Fruit fly (Drosophila melanogaster) whole organism, wandering third instar larva: ENCODE results near the gene lectin-21Ca.

Source experiments
- Abd-B ChIP-seq: fragments of >200 bp; optimal IDR thresholded peaks from 2 replicates; lab custom pipeline; 2017; ENCODE audit warnings: missing biosample characterization, missing genetic modification characterization
- CG32264 ChIP-seq: fragments of 200-800 bp; sonication (Bioruptor generic); optimal IDR thresholded peaks from 2 replicates; lab custom pipeline; 2016; ENCODE audit warnings: missing biosample characterization, missing genetic modification characterization
- CG9705 ChIP-seq: fragments of 200-800 bp; sonication (Bioruptor generic); optimal IDR thresholded peaks from 2 replicates; lab custom pipeline; 2018; ENCODE audit warnings: missing biosample characterization, mild to moderate bottlenecking, missing genetic modification characterization
- Dif ChIP-seq: fragments of 200-275, 200-300 bp; sonication (Bioruptor generic); optimal IDR thresholded peaks from 2 replicates; lab custom pipeline; 2018; ENCODE audit warnings: missing biosample characterization, missing genetic modification characterization; ENCODE audit not compliant: partially characterized antibody
- GATAd ChIP-seq: sonication (Bioruptor generic); optimal IDR thresholded peaks from 2 replicates; lab custom pipeline; 2016; ENCODE audit warnings: missing biosample characterization, missing genetic modification characterization
- HLH106 ChIP-seq: fragments of 200-800 bp; optimal IDR thresholded peaks from 3 replicates; lab custom pipeline; 2019; ENCODE audit warnings: missing biosample characterization, mild to moderate bottlenecking, missing genetic modification characterization, moderate library complexity
- Hnf4 ChIP-seq: fragments of 200-800 bp; sonication (Bioruptor generic); optimal IDR thresholded peaks from 2 replicates; lab custom pipeline; 2016; ENCODE audit warnings: missing biosample characterization, mild to moderate bottlenecking, missing genetic modification characterization
- Hr78 ChIP-seq: fragments of >200 bp; optimal IDR thresholded peaks from 2 replicates; lab custom pipeline; 2017; ENCODE audit warnings: missing biosample characterization, missing genetic modification characterization
- Hr83 ChIP-seq: fragments of 200-300 bp; sonication (Bioruptor generic); optimal IDR thresholded peaks from 2 replicates; lab custom pipeline; 2016; ENCODE audit warnings: missing biosample characterization, mild to moderate bottlenecking, missing genetic modification characterization, moderate library complexity; ENCODE audit not compliant: poor library complexity, severe bottlenecking
- Jra ChIP-seq: sonication (Bioruptor generic); optimal IDR thresholded peaks from 2 replicates; lab custom pipeline; 2016; ENCODE audit warnings: missing biosample characterization, missing genetic modification characterization
- Myc ChIP-seq: fragments of >200 bp; optimal IDR thresholded peaks from 2 replicates; lab custom pipeline; 2017
- N ChIP-seq: fragments of >200 bp; optimal IDR thresholded peaks from 2 replicates; lab custom pipeline; 2018; ENCODE audit warnings: missing biosample characterization, missing external identifiers, missing genetic modification characterization
- OdsH ChIP-seq: fragments of 200-800 bp; sonication (Bioruptor generic); optimal IDR thresholded peaks from 2 replicates; lab custom pipeline; 2016; ENCODE audit warnings: missing biosample characterization, mild to moderate bottlenecking, missing genetic modification characterization
- Rel ChIP-seq, 2 experiments: fragments of 200-800 bp; sonication (Bioruptor generic) in 1 of 2; optimal IDR thresholded peaks; 2 replicates in 1 of 2; 3 replicates in 1 of 2; lab custom pipeline; 2016 to 2019; ENCODE audit warnings: mild to moderate bottlenecking in 2 of 2, missing biosample characterization in 2 of 2, missing genetic modification characterization in 2 of 2, moderate library complexity in 1 of 2
- Vsx2 ChIP-seq: fragments of 200-300, 225-300 bp; sonication (Bioruptor generic); optimal IDR thresholded peaks from 2 replicates; lab custom pipeline; 2018; ENCODE audit warnings: missing biosample characterization, missing genetic modification characterization; ENCODE audit not compliant: partially characterized antibody
- br ChIP-seq: fragments of 200-800 bp; sonication (Bioruptor generic); optimal IDR thresholded peaks from 2 replicates; lab custom pipeline; 2016; ENCODE audit warnings: missing biosample characterization, missing genetic modification characterization
- brk ChIP-seq: fragments of 200-800 bp; sonication (Bioruptor generic); optimal IDR thresholded peaks from 2 replicates; lab custom pipeline; 2016; ENCODE audit warnings: missing biosample characterization, mild to moderate bottlenecking, missing genetic modification characterization
- dl ChIP-seq, 2 experiments: fragments of 175-275, 200-275 bp in 1 of 2; fragments of 200-275 bp in 1 of 2; sonication (Bioruptor generic); optimal IDR thresholded peaks; lab custom pipeline; 2018; ENCODE audit warnings: mild to moderate bottlenecking in 2 of 2, missing biosample characterization in 2 of 2, missing genetic modification characterization in 2 of 2, moderate library complexity in 2 of 2; ENCODE audit not compliant: partially characterized antibody in 2 of 2, insufficient read depth in 1 of 2
- dmrt93B ChIP-seq: fragments of 200-800 bp; sonication (Bioruptor generic); optimal IDR thresholded peaks from 2 replicates; lab custom pipeline; 2018; ENCODE audit warnings: missing biosample characterization, mild to moderate bottlenecking, missing genetic modification characterization
- ey ChIP-seq: fragments of 200-800 bp; sonication (Bioruptor generic); optimal IDR thresholded peaks from 2 replicates; lab custom pipeline; 2016; ENCODE audit warnings: missing biosample characterization, missing genetic modification characterization
- foxo ChIP-seq, 2 experiments: fragments of 200-800 bp; sonication (Bioruptor generic); optimal IDR thresholded peaks; 2 replicates in 1 of 2; 3 replicates in 1 of 2; lab custom pipeline; 2016 to 2017; ENCODE audit warnings: missing biosample characterization in 2 of 2, missing genetic modification characterization in 2 of 2
- fru ChIP-seq: fragments of 200-800 bp; sonication (Bioruptor generic); optimal IDR thresholded peaks from 3 replicates; lab custom pipeline; 2016; ENCODE audit warnings: missing biosample characterization, mild to moderate bottlenecking, missing genetic modification characterization
- h ChIP-seq: fragments of 200-800 bp; sonication (Bioruptor generic); optimal IDR thresholded peaks from 3 replicates; lab custom pipeline; 2016; ENCODE audit warnings: missing biosample characterization, mild to moderate bottlenecking, missing genetic modification characterization
- lola ChIP-seq: fragments of >200 bp; optimal IDR thresholded peaks from 2 replicates; lab custom pipeline; 2017; ENCODE audit warnings: missing biosample characterization, missing genetic modification characterization
- pan ChIP-seq: fragments of >200 bp; optimal IDR thresholded peaks from 2 replicates; lab custom pipeline; 2017
- psq ChIP-seq: fragments of 200-800 bp; sonication (Bioruptor generic); optimal IDR thresholded peaks from 3 replicates; lab custom pipeline; 2017; ENCODE audit warnings: missing biosample characterization, mild to moderate bottlenecking, missing genetic modification characterization, moderate library complexity
- rgr ChIP-seq: fragments of 200-800 bp; sonication (Bioruptor generic); optimal IDR thresholded peaks from 3 replicates; lab custom pipeline; 2016; ENCODE audit warnings: missing biosample characterization, mild to moderate bottlenecking, missing genetic modification characterization
- sage ChIP-seq: fragments of 200-800 bp; sonication (Bioruptor generic); optimal IDR thresholded peaks from 2 replicates; lab custom pipeline; 2016; ENCODE audit warnings: missing biosample characterization, mild to moderate bottlenecking, missing genetic modification characterization
- sv ChIP-seq: fragments of 200-800 bp; sonication (Bioruptor generic); optimal IDR thresholded peaks from 3 replicates; lab custom pipeline; 2016; ENCODE audit warnings: missing biosample characterization, missing genetic modification characterization
- tai ChIP-seq: sonication (Bioruptor generic); optimal IDR thresholded peaks from 2 replicates; lab custom pipeline; 2016; ENCODE audit warnings: missing biosample characterization, missing genetic modification characterization
- usp ChIP-seq: fragments of >200 bp; optimal IDR thresholded peaks from 2 replicates; lab custom pipeline; 2017; ENCODE audit warnings: missing biosample characterization, missing genetic modification characterization
- woc ChIP-seq: sonication (Bioruptor generic); optimal IDR thresholded peaks from 2 replicates; lab custom pipeline; 2016; ENCODE audit warnings: missing biosample characterization, mild to moderate bottlenecking, missing genetic modification characterization

The lectin-21Ca gene

dm6 chr2L:619739-620138 lies 4.7 kb upstream of the lectin-21Ca start:
- no peak for TF ChIP-seq Hr83 (GFP tag; lab: Kevin White, UChicago)
- TF ChIP-seq OdsH (GFP tag; lab: Kevin White, UChicago), result peak; percentile 4

- TF ChIP-seq woc (GFP tag; lab: Kevin White, UChicago) (no peak), Jra (GFP tag; lab: Kevin White, UChicago) (no peak), HLH106 (tag; lab: Kevin White, UChicago) (no peak)
These were observed 3.3 kb upstream of the lectin-21Ca start, which contains the start of gene lectin-21Cb for dm6 chr2L:621101-621500. lectin-21Cb (minus strand) TSS chr2L:621201.

dm6 chr2L:623210-623873 lies 1.1 kb upstream of the lectin-21Ca start:
- TF ChIP-seq Hr83 (GFP tag; lab: Kevin White, UChicago), result peak; percentile 31
- peak; percentile 59 for TF ChIP-seq rgr (GFP tag; lab: Kevin White, UChicago)
- peak in 1 of 2 experiments; percentile 60 for TF ChIP-seq foxo (GFP tag; optimal IDR thresholded peaks at IDR 0.05; lab: Kevin White, UChicago)
- TF ChIP-seq Vsx2, result peak; percentile 75
- no peak for TF ChIP-seq sage (GFP tag; lab: Kevin White, UChicago)
- TF ChIP-seq fru, result peak; percentile 53
- peak; percentile 74 for TF ChIP-seq h
- TF ChIP-seq ey (GFP tag; lab: Kevin White, UChicago), result peak; percentile 62
- TF ChIP-seq Dif (GFP tag; lab: Kevin White, UChicago), result peak; percentile 11
- TF ChIP-seq woc (GFP tag; lab: Kevin White, UChicago), result peak; percentile 64
- TF ChIP-seq lola, result no peak
- no peak for TF ChIP-seq Hnf4 (GFP tag; lab: Kevin White, UChicago)
- TF ChIP-seq psq (GFP tag; lab: Kevin White, UChicago), result peak; percentile 23
- TF ChIP-seq N (GFP tag; lab: Kevin White, UChicago), result no peak
- no peak for TF ChIP-seq CG32264
- no peak for TF ChIP-seq Jra (GFP tag; lab: Kevin White, UChicago)
- TF ChIP-seq Myc, result no peak
- peak; percentile 30 for TF ChIP-seq OdsH (GFP tag; lab: Kevin White, UChicago)
- TF ChIP-seq, all 38 proteins: peak for 11

dm6 chr2L:625352-625751 lies 935 bp downstream of the lectin-21Ca start, which contains the start of gene CG2839:
CG2839 (plus strand) TSS chr2L:625652.
- no peak for TF ChIP-seq h
- no peak for TF ChIP-seq N (GFP tag; lab: Kevin White, UChicago)
- TF ChIP-seq rgr (GFP tag; lab: Kevin White, UChicago), result no peak
- TF ChIP-seq Myc, result no peak
- TF ChIP-seq Rel (GFP tag; optimal IDR thresholded peaks at IDR 0.05; lab: Kevin White, UChicago), result no peak
- TF ChIP-seq Rel (tag; optimal IDR thresholded peaks at IDR 0.05; lab: Kevin White, UChicago), result no peak
- no peak for TF ChIP-seq psq (GFP tag; lab: Kevin White, UChicago)
- TF ChIP-seq Hr78 (GFP tag; lab: Kevin White, UChicago), result no peak
- TF ChIP-seq Abd-B (GFP tag; lab: Kevin White, UChicago), result no peak
- TF ChIP-seq Dif (GFP tag; lab: Kevin White, UChicago), result no peak
- no peak for TF ChIP-seq sage (GFP tag; lab: Kevin White, UChicago)
- no peak for TF ChIP-seq brk (GFP tag; lab: Kevin White, UChicago)

- no peak for TF ChIP-seq br (GFP tag; lab: Kevin White, UChicago)
- TF ChIP-seq N (GFP tag; lab: Kevin White, UChicago), result no peak
- no peak for TF ChIP-seq sv (GFP tag; lab: Kevin White, UChicago)
- no peak for TF ChIP-seq tai (GFP tag; lab: Kevin White, UChicago)
- TF ChIP-seq Hr78 (GFP tag; lab: Kevin White, UChicago), result no peak
- TF ChIP-seq dmrt93B, result no peak
- TF ChIP-seq GATAd (GFP tag; lab: Kevin White, UChicago), result no peak
- TF ChIP-seq woc (GFP tag; lab: Kevin White, UChicago), result no peak
- no peak for TF ChIP-seq dl (GFP tag; optimal IDR thresholded peaks at IDR 0.05; lab: Kevin White, UChicago; ENCODE audit: insufficient read depth in 1 of 2, partially characterized antibody in 2 of 2)
- no peak for TF ChIP-seq usp (GFP tag; lab: Kevin White, UChicago)
- TF ChIP-seq CG9705, result no peak
- no peak for TF ChIP-seq rgr (GFP tag; lab: Kevin White, UChicago)
- TF ChIP-seq Abd-B (GFP tag; lab: Kevin White, UChicago), result no peak
- TF ChIP-seq foxo (GFP tag; optimal IDR thresholded peaks at IDR 0.05; lab: Kevin White, UChicago), result no peak
- no peak for TF ChIP-seq Myc
- TF ChIP-seq pan (lab: Kevin White, UChicago), result no peak
- TF ChIP-seq h, result no peak
- TF ChIP-seq brk (GFP tag; lab: Kevin White, UChicago), result no peak
- TF ChIP-seq CG32264, result no peak
- TF ChIP-seq sage (GFP tag; lab: Kevin White, UChicago), result no peak
These were observed 5.8 kb downstream of the lectin-21Ca start for dm6 chr2L:630177-630576.
